Worm (Caenorhabditis elegans) whole organism, late embryonic: ENCODE data around the gene atg-10.

Experiments
- C38D4.7 ChIP-seq: fragments of 200-800 bp; sonication (Bioruptor generic); optimal IDR thresholded peaks from 2 replicates; lab custom pipeline; 2018; ENCODE audit warnings: mild to moderate bottlenecking, missing genetic modification characterization, moderate library complexity, missing compliant biosample characterization
- F13H6.1 ChIP-seq: sonication (generic microtip); optimal IDR thresholded peaks from 2 replicates; lab custom pipeline; 2016; ENCODE audit warnings: missing genetic modification characterization, missing compliant biosample characterization
- K02D7.2 ChIP-seq: sonication (generic microtip); optimal IDR thresholded peaks from 2 replicates; lab custom pipeline; 2017; ENCODE audit warnings: mild to moderate bottlenecking, missing genetic modification characterization, missing compliant biosample characterization
- K09A11.1 ChIP-seq: sonication (generic microtip); optimal IDR thresholded peaks from 2 replicates; lab custom pipeline; 2017; ENCODE audit warnings: antibody characterized with exemption, mild to moderate bottlenecking, missing genetic modification characterization, missing compliant biosample characterization; ENCODE audit not compliant: insufficient read depth
- T23F11.4 ChIP-seq: fragments of 200-800 bp; sonication (Bioruptor generic); optimal IDR thresholded peaks from 2 replicates; lab custom pipeline; 2018; ENCODE audit warnings: mild to moderate bottlenecking, missing genetic modification characterization, missing compliant biosample characterization
- Y22D7AL.16 ChIP-seq: sonication (generic microtip); optimal IDR thresholded peaks from 2 replicates; lab custom pipeline; 2016; ENCODE audit warnings: missing genetic modification characterization, missing compliant biosample characterization
- ahr-1 ChIP-seq: sonication (generic microtip); optimal IDR thresholded peaks from 2 replicates; lab custom pipeline; 2016; ENCODE audit warnings: missing genetic modification characterization, missing compliant biosample characterization
- ama-1 ChIP-seq: fragments of 150-350 bp; optimal IDR thresholded peaks from 2 replicates; lab custom pipeline; 2014
- ceh-14 ChIP-seq: sonication (generic microtip); optimal IDR thresholded peaks from 2 replicates; lab custom pipeline; 2016; ENCODE audit warnings: missing genotype, missing genetic modification characterization, missing compliant biosample characterization
- ceh-18 ChIP-seq: sonication (generic microtip); optimal IDR thresholded peaks from 2 replicates; lab custom pipeline; 2016; ENCODE audit warnings: missing genetic modification characterization, missing compliant biosample characterization
- ceh-22 ChIP-seq: sonication (generic microtip); optimal IDR thresholded peaks from 2 replicates; lab custom pipeline; 2017; ENCODE audit warnings: missing biosample characterization, missing genetic modification characterization
- ceh-24 ChIP-seq: sonication (generic microtip); optimal IDR thresholded peaks from 2 replicates; lab custom pipeline; 2016; ENCODE audit warnings: mild to moderate bottlenecking, missing genetic modification characterization, missing compliant biosample characterization
- ceh-30 ChIP-seq: fragments of 150-350 bp; optimal IDR thresholded peaks from 2 replicates; lab custom pipeline; 2014; ENCODE audit warnings: missing biosample characterization, missing genetic modification characterization
- ceh-45 ChIP-seq: fragments of 200-800 bp; sonication (Bioruptor generic); IDR thresholded peaks from 2 replicates; pipeline ENCODE4 v1.3.6; 2022; ENCODE audit warnings: missing genetic modification reagents, missing genetic modification characterization, missing compliant biosample characterization
- ceh-6 ChIP-seq: fragments of 200-800 bp; sonication (Bioruptor generic); optimal IDR thresholded peaks from 2 replicates; lab custom pipeline; 2018; ENCODE audit warnings: mild to moderate bottlenecking, missing genetic modification characterization, missing compliant biosample characterization
- dmd-4 ChIP-seq: sonication (generic microtip); optimal IDR thresholded peaks from 2 replicates; lab custom pipeline; 2016; ENCODE audit warnings: borderline replicate concordance, missing genetic modification characterization, missing compliant biosample characterization
- dve-1 ChIP-seq: sonication (generic microtip); optimal IDR thresholded peaks from 2 replicates; lab custom pipeline; 2017; ENCODE audit warnings: antibody characterized with exemption, mild to moderate bottlenecking, missing genetic modification characterization, missing compliant biosample characterization
- elt-2 ChIP-seq: sonication (generic microtip); optimal IDR thresholded peaks from 2 replicates; lab custom pipeline; 2016; ENCODE audit warnings: missing genetic modification reagents, missing genetic modification characterization, missing compliant biosample characterization
- elt-4 ChIP-seq: sonication (generic microtip); optimal IDR thresholded peaks from 2 replicates; lab custom pipeline; 2016; ENCODE audit warnings: missing genetic modification characterization, missing compliant biosample characterization
- fkh-10 ChIP-seq: fragments of 150-350 bp; optimal IDR thresholded peaks from 2 replicates; lab custom pipeline; 2014; ENCODE audit warnings: missing biosample characterization, missing genetic modification reagents, missing genetic modification characterization
- hlh-15 ChIP-seq: sonication (generic microtip); optimal IDR thresholded peaks from 2 replicates; lab custom pipeline; 2016; ENCODE audit warnings: missing genetic modification characterization, missing compliant biosample characterization
- hlh-30 ChIP-seq: sonication (generic microtip); optimal IDR thresholded peaks from 2 replicates; lab custom pipeline; 2017; ENCODE audit warnings: antibody characterized with exemption, missing genetic modification characterization, missing compliant biosample characterization; ENCODE audit not compliant: insufficient read depth
- hlh-8 ChIP-seq: sonication (generic microtip); optimal IDR thresholded peaks from 2 replicates; lab custom pipeline; 2016; ENCODE audit warnings: missing genotype, missing genetic modification characterization, missing compliant biosample characterization
- lim-6 ChIP-seq: sonication (generic microtip); optimal IDR thresholded peaks from 2 replicates; lab custom pipeline; 2016; ENCODE audit warnings: missing genetic modification characterization, missing compliant biosample characterization
- mec-3 ChIP-seq: sonication (generic microtip); optimal IDR thresholded peaks from 2 replicates; lab custom pipeline; 2016; ENCODE audit warnings: borderline replicate concordance, missing genetic modification characterization, missing compliant biosample characterization
- nfya-1 ChIP-seq: sonication (generic microtip); optimal IDR thresholded peaks from 2 replicates; lab custom pipeline; 2017; ENCODE audit warnings: missing genetic modification characterization, mild to moderate bottlenecking, missing compliant biosample characterization, antibody characterized with exemption, moderate library complexity
- nhr-232 ChIP-seq: sonication (generic microtip); optimal IDR thresholded peaks from 2 replicates; lab custom pipeline; 2016; ENCODE audit warnings: missing genetic modification characterization, missing compliant biosample characterization
- npax-4 ChIP-seq: sonication (generic microtip); optimal IDR thresholded peaks from 2 replicates; lab custom pipeline; 2016; ENCODE audit warnings: missing genetic modification characterization, missing compliant biosample characterization
- odd-2 ChIP-seq: sonication (generic microtip); optimal IDR thresholded peaks from 2 replicates; lab custom pipeline; 2017; ENCODE audit warnings: antibody characterized with exemption, mild to moderate bottlenecking, missing genetic modification characterization, missing compliant biosample characterization
- pag-3 ChIP-seq: sonication (generic microtip); optimal IDR thresholded peaks from 2 replicates; lab custom pipeline; 2016; ENCODE audit warnings: missing compliant biosample characterization, missing genetic modification characterization, borderline replicate concordance
- pat-9 ChIP-seq: fragments of 200-800 bp; sonication (Bioruptor generic); optimal IDR thresholded peaks from 2 replicates; lab custom pipeline; 2018; ENCODE audit warnings: mild to moderate bottlenecking, missing genetic modification characterization, moderate library complexity, missing compliant biosample characterization
- pax-1 ChIP-seq: fragments of 150-350 bp; optimal IDR thresholded peaks from 2 replicates; lab custom pipeline; 2014; ENCODE audit warnings: missing biosample characterization, missing genetic modification characterization
- pros-1 ChIP-seq: fragments of 150-350 bp; optimal IDR thresholded peaks from 2 replicates; lab custom pipeline; 2014; ENCODE audit warnings: missing biosample characterization, missing genetic modification reagents, missing genetic modification characterization
- ref-2 ChIP-seq: sonication (generic microtip); optimal IDR thresholded peaks from 2 replicates; lab custom pipeline; 2016; ENCODE audit warnings: missing genetic modification characterization, missing compliant biosample characterization
- sdc-2 ChIP-seq: sonication (generic microtip); optimal IDR thresholded peaks from 2 replicates; lab custom pipeline; 2016; ENCODE audit warnings: missing genotype, missing genetic modification characterization, missing compliant biosample characterization
- sox-2 ChIP-seq: fragments of 200-800 bp; sonication (Bioruptor generic); IDR thresholded peaks from 2 replicates; pipeline ENCODE4 v1.3.6; 2022; ENCODE audit warnings: missing genetic modification reagents, missing genetic modification characterization, missing compliant biosample characterization
- sox-4 ChIP-seq: sonication (generic microtip); optimal IDR thresholded peaks from 2 replicates; lab custom pipeline; 2017; ENCODE audit warnings: mild to moderate bottlenecking, missing genetic modification characterization, inconsistent platforms, missing compliant biosample characterization
- syd-9 ChIP-seq: sonication (generic microtip); optimal IDR thresholded peaks from 2 replicates; lab custom pipeline; 2016; ENCODE audit warnings: mild to moderate bottlenecking, missing genetic modification characterization, moderate library complexity, missing compliant biosample characterization
- tbx-7 ChIP-seq: sonication (generic microtip); optimal IDR thresholded peaks from 2 replicates; lab custom pipeline; 2016; ENCODE audit warnings: missing genotype, missing genetic modification characterization, missing compliant biosample characterization
- ttx-3 ChIP-seq: sonication (generic microtip); optimal IDR thresholded peaks from 2 replicates; lab custom pipeline; 2016; ENCODE audit warnings: missing genetic modification reagents, missing genetic modification characterization, missing compliant biosample characterization
- zip-5 ChIP-seq: sonication (generic microtip); optimal IDR thresholded peaks from 2 replicates; lab custom pipeline; 2016; ENCODE audit warnings: missing genetic modification characterization, missing compliant biosample characterization

The atg-10 gene

ce11 chrII:8630088-8630487, 28.8 kb upstream of the atg-10 start, which contains the start of gene T22C8.6:
TSS of gene T22C8.6 (minus strand) at chrII:8630281.
- TF ChIP-seq sox-2 (GFP tag; lab: Robert Waterston, UW): no peak
- TF ChIP-seq ceh-6: no peak
- TF ChIP-seq lim-6: no peak
- no peak for TF ChIP-seq odd-2 (tag; lab: Kevin White, UChicago)
- TF ChIP-seq ahr-1 (tag; lab: Kevin White, UChicago): no peak
- TF ChIP-seq nfya-1 (tag; lab: Kevin White, UChicago): no peak
- no peak for TF ChIP-seq nhr-232 (tag; lab: Kevin White, UChicago)
- TF ChIP-seq T23F11.4 (GFP tag; lab: Kevin White, UChicago): no peak
- TF ChIP-seq K09A11.1 (tag; lab: Kevin White, UChicago): no peak
- no peak for TF ChIP-seq ama-1 (lab: Kevin White, UChicago)
- TF ChIP-seq hlh-30 (tag; lab: Kevin White, UChicago): no peak
- no peak for TF ChIP-seq syd-9 (tag; lab: Kevin White, UChicago)
- TF ChIP-seq ceh-24 (tag; lab: Kevin White, UChicago): no peak
- no peak for TF ChIP-seq ceh-22 (tag; lab: Kevin White, UChicago)
- TF ChIP-seq elt-2 (tag; lab: Kevin White, UChicago): no peak
- no peak for TF ChIP-seq ref-2
- no peak for TF ChIP-seq fkh-10
- TF ChIP-seq, all 69 proteins: peak for 0

DNA sequence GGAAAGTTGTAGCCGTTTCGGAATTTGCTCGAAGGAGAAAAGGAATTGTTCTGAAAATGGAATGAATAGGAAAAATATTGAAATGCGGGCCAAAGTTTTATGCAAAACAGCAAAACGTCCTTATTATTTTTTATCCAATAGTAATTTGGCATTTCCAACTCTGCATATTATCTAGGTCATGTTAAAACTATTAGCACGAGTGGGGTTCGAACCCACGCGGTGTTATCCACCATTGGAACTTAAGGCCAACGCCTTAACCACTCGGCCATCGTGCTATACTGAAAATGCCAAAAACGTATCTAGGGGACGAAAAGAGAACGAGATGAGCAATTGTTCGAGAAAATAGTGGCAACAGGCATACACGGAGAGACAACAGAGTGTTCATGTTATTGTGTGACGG, 27.2 kb upstream of the atg-10 start:
- TF ChIP-seq ceh-45 (GFP tag; lab: Robert Waterston, UW) (no peak), npax-4 (tag; lab: Kevin White, UChicago) (no peak), hlh-30 (tag; lab: Kevin White, UChicago) (no peak), K02D7.2 (tag; lab: Kevin White, UChicago) (no peak), nfya-1 (tag; lab: Kevin White, UChicago) (no peak), dve-1 (tag; lab: Kevin White, UChicago) (no peak), ttx-3 (no peak), mec-3 (no peak), sox-4 (tag; lab: Kevin White, UChicago) (no peak), C38D4.7 (GFP tag; lab: Kevin White, UChicago) (no peak), sdc-2 (tag; lab: Kevin White, UChicago) (no peak), hlh-15 (tag; lab: Kevin White, UChicago) (no peak), elt-2 (tag; lab: Kevin White, UChicago) (no peak)

ce11 chrII:8634386-8634785, 24.5 kb upstream of the atg-10 start, which contains the start of gene cutl-12:
TSS of gene cutl-12 (minus strand) at chrII:8634486.
- TF ChIP-seq dmd-4 (tag; lab: Kevin White, UChicago) (no peak), hlh-15 (tag; lab: Kevin White, UChicago) (no peak), sdc-2 (tag; lab: Kevin White, UChicago) (no peak), pros-1 (tag; lab: Kevin White, UChicago) (no peak), Y22D7AL.16 (tag; lab: Kevin White, UChicago) (no peak), pat-9 (no peak), hlh-8 (tag; lab: Kevin White, UChicago) (no peak)

DNA sequence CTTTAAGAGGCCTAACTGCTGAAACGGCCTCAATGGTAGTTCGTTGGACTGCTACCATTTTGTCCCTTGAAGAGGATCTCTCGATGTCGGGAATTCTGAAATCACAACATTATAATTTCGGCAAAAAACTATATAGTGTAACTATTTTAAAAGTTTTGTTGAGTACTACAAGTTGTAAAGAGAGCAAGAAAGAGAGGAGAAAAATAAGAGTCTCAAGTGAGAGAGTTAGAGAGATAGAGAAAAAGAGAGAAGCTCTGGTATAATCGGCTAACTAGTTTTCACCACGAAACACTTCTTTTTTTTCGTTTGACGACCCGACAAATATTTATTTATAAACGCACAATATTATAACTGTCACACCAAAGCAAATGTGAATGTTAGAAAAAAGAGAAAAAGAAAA, 21.3 kb upstream of the atg-10 start, which contains the start of gene vab-9:
Gene vab-9 (minus strand): TSS at position 101 of the 400 bp plus-strand sequence.
- TF ChIP-seq sox-2 (GFP tag; lab: Robert Waterston, UW) (no peak), F13H6.1 (tag; lab: Kevin White, UChicago) (no peak), elt-4 (no peak), nfya-1 (tag; lab: Kevin White, UChicago) (no peak), ceh-18 (no peak), ceh-45 (GFP tag; lab: Robert Waterston, UW) (no peak), pax-1 (no peak), hlh-8 (tag; lab: Kevin White, UChicago) (no peak), pag-3 (no peak), tbx-7 (no peak), ceh-14 (tag; lab: Kevin White, UChicago) (no peak), ceh-24 (tag; lab: Kevin White, UChicago) (no peak), mec-3 (no peak), lim-6 (no peak), pat-9 (no peak), ref-2 (no peak), ceh-30 (tag; lab: Kevin White, UChicago) (no peak), zip-5 (tag; lab: Kevin White, UChicago) (no peak)
